Fruit fly (Drosophila melanogaster) whole organism, prepupa: ENCODE measurements around the gene eIF2gamma.

Experiments
- Blimp-1 ChIP-seq: fragments of 200-800 bp; sonication (Bioruptor generic); optimal IDR thresholded peaks from 3 replicates; lab custom pipeline; 2017; ENCODE audit warnings: missing biosample characterization, missing genetic modification characterization, mild to moderate bottlenecking, moderate library complexity, missing genetic modification reagents
- CG10631 ChIP-seq: fragments of 200-800 bp; sonication (Bioruptor generic); optimal IDR thresholded peaks from 2 replicates; lab custom pipeline; 2016; ENCODE audit warnings: missing biosample characterization, missing genetic modification characterization
- CG10669 ChIP-seq: fragments of 200-800 bp; sonication (Bioruptor generic); optimal IDR thresholded peaks from 3 replicates; lab custom pipeline; 2018; ENCODE audit warnings: missing biosample characterization, mild to moderate bottlenecking, missing genetic modification characterization, moderate library complexity
- CG11294 ChIP-seq: fragments of 200-800 bp; sonication (Bioruptor generic); IDR thresholded peaks from 2 replicates; pipeline ENCODE4 v1.3.6; 2022; ENCODE audit warnings: missing biosample characterization, missing genetic modification characterization
- CG11762 ChIP-seq: fragments of 200-800 bp; sonication (Bioruptor generic); optimal IDR thresholded peaks from 3 replicates; lab custom pipeline; 2016; ENCODE audit warnings: missing biosample characterization, missing genetic modification characterization; ENCODE audit not compliant: insufficient read depth
- CG11902 ChIP-seq: fragments of 200-800 bp; sonication (Bioruptor generic); optimal IDR thresholded peaks from 3 replicates; lab custom pipeline; 2016; ENCODE audit warnings: missing biosample characterization, missing genetic modification characterization
- CG1621 ChIP-seq: fragments of 200-800 bp; sonication (Bioruptor generic); optimal IDR thresholded peaks from 3 replicates; lab custom pipeline; 2018; ENCODE audit warnings: missing biosample characterization, mild to moderate bottlenecking, missing genetic modification characterization
- CG16779 ChIP-seq: fragments of 200-800 bp; sonication (Bioruptor generic); optimal IDR thresholded peaks from 3 replicates; lab custom pipeline; 2017; ENCODE audit warnings: missing biosample characterization, mild to moderate bottlenecking, missing genetic modification characterization
- CG3032 ChIP-seq: fragments of 200-800 bp; optimal IDR thresholded peaks from 2 replicates; lab custom pipeline; 2019; ENCODE audit warnings: missing biosample characterization, mild to moderate bottlenecking, missing genetic modification characterization, moderate library complexity
- CG32006 ChIP-seq: fragments of 200-800 bp; sonication (Bioruptor generic); optimal IDR thresholded peaks from 3 replicates; lab custom pipeline; 2017; ENCODE audit warnings: missing biosample characterization, mild to moderate bottlenecking, missing genetic modification characterization
- CG34406 ChIP-seq: fragments of 200-800 bp; sonication (Bioruptor generic); optimal IDR thresholded peaks from 3 replicates; lab custom pipeline; 2016; ENCODE audit warnings: missing biosample characterization, missing genetic modification characterization
- CG3919 ChIP-seq: fragments of 200-800 bp; sonication (Bioruptor generic); optimal IDR thresholded peaks from 3 replicates; lab custom pipeline; 2016; ENCODE audit warnings: missing biosample characterization, missing genetic modification characterization
- CG4318 ChIP-seq: fragments of 200-800 bp; sonication (Bioruptor generic); optimal IDR thresholded peaks from 3 replicates; lab custom pipeline; 2017; ENCODE audit warnings: missing biosample characterization, mild to moderate bottlenecking, missing genetic modification characterization
- CG6163 ChIP-seq: fragments of 200-800 bp; sonication (Bioruptor generic); IDR thresholded peaks from 3 replicates; pipeline ENCODE4 v1.3.6; 2022; ENCODE audit warnings: missing biosample characterization, missing genetic modification characterization
- CG6276 ChIP-seq: fragments of 200-800 bp; sonication (Bioruptor generic); optimal IDR thresholded peaks from 2 replicates; lab custom pipeline; 2017; ENCODE audit warnings: missing biosample characterization, mild to moderate bottlenecking, missing genetic modification characterization
- CG6792 ChIP-seq: fragments of 200-800 bp; sonication (Bioruptor generic); optimal IDR thresholded peaks from 3 replicates; lab custom pipeline; 2016; ENCODE audit warnings: missing biosample characterization, missing genetic modification characterization
- CG6808 ChIP-seq: fragments of 200-800 bp; sonication (Bioruptor generic); optimal IDR thresholded peaks from 3 replicates; lab custom pipeline; 2017; ENCODE audit warnings: missing biosample characterization, missing genetic modification characterization, mild to moderate bottlenecking, moderate library complexity, missing genetic modification reagents
- CG6854 ChIP-seq: fragments of 200-800 bp; sonication (Bioruptor generic); optimal IDR thresholded peaks from 2 replicates; lab custom pipeline; 2017; ENCODE audit warnings: missing biosample characterization, mild to moderate bottlenecking, missing genetic modification characterization
- CG7368 ChIP-seq: fragments of 200-800 bp; sonication (Bioruptor generic); optimal IDR thresholded peaks from 3 replicates; lab custom pipeline; 2016; ENCODE audit warnings: missing biosample characterization, missing genetic modification characterization
- CG8119 ChIP-seq: fragments of 200-800 bp; sonication (Bioruptor generic); IDR thresholded peaks from 3 replicates; pipeline ENCODE4 v1.3.6; 2022; ENCODE audit warnings: missing biosample characterization, missing genetic modification characterization
- CG8319 ChIP-seq: fragments of 200-800 bp; sonication (Bioruptor generic); optimal IDR thresholded peaks from 3 replicates; lab custom pipeline; 2016; ENCODE audit warnings: missing biosample characterization, missing genetic modification characterization
- CG8632 ChIP-seq: fragments of 200-800 bp; sonication (Bioruptor generic); optimal IDR thresholded peaks from 3 replicates; lab custom pipeline; 2016; ENCODE audit warnings: missing biosample characterization, missing genetic modification characterization
- CG9139 ChIP-seq: fragments of 200-800 bp; sonication (Bioruptor generic); optimal IDR thresholded peaks from 3 replicates; lab custom pipeline; 2017; ENCODE audit warnings: missing biosample characterization, mild to moderate bottlenecking, missing genetic modification characterization
- Eip75B ChIP-seq: fragments of 200-800 bp; sonication (Bioruptor generic); optimal IDR thresholded peaks from 3 replicates; lab custom pipeline; 2016; ENCODE audit warnings: missing biosample characterization, missing genetic modification characterization
- Eip78C ChIP-seq: fragments of 200-800 bp; sonication (Bioruptor generic); peaks from one replicate; lab custom pipeline; 2016; ENCODE audit warnings: missing biosample characterization, missing genetic modification characterization
- Eip93F ChIP-seq: fragments of 200-800 bp; sonication (Bioruptor generic); optimal IDR thresholded peaks from 2 replicates; lab custom pipeline; 2016; ENCODE audit warnings: missing biosample characterization, mild to moderate bottlenecking, missing genetic modification characterization
- Ets21C ChIP-seq: fragments of 200-800 bp; sonication (Bioruptor generic); optimal IDR thresholded peaks from 3 replicates; lab custom pipeline; 2016; ENCODE audit warnings: missing biosample characterization, missing genetic modification characterization
- Ets96B ChIP-seq: fragments of 200-800 bp; optimal IDR thresholded peaks from 2 replicates; lab custom pipeline; 2019; ENCODE audit warnings: missing biosample characterization, mild to moderate bottlenecking, missing genetic modification characterization, moderate library complexity
- Gug ChIP-seq: fragments of 200-800 bp; sonication (Bioruptor generic); IDR thresholded peaks from 2 replicates; pipeline ENCODE4 v1.3.6; 2022; ENCODE audit warnings: missing biosample characterization, missing genetic modification characterization
- Hr38 ChIP-seq: sonication (Bioruptor generic); optimal IDR thresholded peaks from 2 replicates; lab custom pipeline; 2016; ENCODE audit warnings: missing biosample characterization, missing genetic modification characterization
- Lpt ChIP-seq: fragments of 200-800 bp; sonication (Bioruptor generic); optimal IDR thresholded peaks from 3 replicates; lab custom pipeline; 2016; ENCODE audit warnings: missing biosample characterization, missing genetic modification characterization
- Met ChIP-seq: fragments of 200-800 bp; sonication (Bioruptor generic); optimal IDR thresholded peaks from 3 replicates; lab custom pipeline; 2016; ENCODE audit warnings: missing biosample characterization, missing genetic modification characterization
- OdsH ChIP-seq: fragments of 200-800 bp; sonication (Bioruptor generic); optimal IDR thresholded peaks from 3 replicates; lab custom pipeline; 2016; ENCODE audit warnings: missing biosample characterization, missing genetic modification characterization
- Smox ChIP-seq: fragments of 200-800 bp; sonication (Bioruptor generic); optimal IDR thresholded peaks from 3 replicates; lab custom pipeline; 2016; ENCODE audit warnings: missing biosample characterization, missing genetic modification characterization
- Sox14 ChIP-seq: fragments of 200-800 bp; sonication (Bioruptor generic); optimal IDR thresholded peaks from 3 replicates; lab custom pipeline; 2016; ENCODE audit warnings: missing biosample characterization, missing genetic modification characterization
- Sox15 ChIP-seq: fragments of 200-800 bp; sonication (Bioruptor generic); optimal IDR thresholded peaks from 3 replicates; lab custom pipeline; 2016; ENCODE audit warnings: missing biosample characterization, missing genetic modification characterization
- achi ChIP-seq: fragments of 200-800 bp; sonication (Bioruptor generic); optimal IDR thresholded peaks from 3 replicates; lab custom pipeline; 2016; ENCODE audit warnings: missing biosample characterization, missing genetic modification characterization
- acj6 ChIP-seq: fragments of 200-800 bp; sonication (Bioruptor generic); optimal IDR thresholded peaks from 3 replicates; lab custom pipeline; 2016; ENCODE audit warnings: missing biosample characterization, missing genetic modification characterization
- cyc ChIP-seq: fragments of 200-800 bp; sonication (Bioruptor generic); optimal IDR thresholded peaks from 3 replicates; lab custom pipeline; 2016; ENCODE audit warnings: missing biosample characterization, missing genetic modification characterization
- dac ChIP-seq: fragments of 200-800 bp; sonication (Bioruptor generic); optimal IDR thresholded peaks from 2 replicates; lab custom pipeline; 2017; ENCODE audit warnings: missing biosample characterization, mild to moderate bottlenecking, missing genetic modification characterization
- dsx ChIP-seq: fragments of 200-800 bp; optimal IDR thresholded peaks from 3 replicates; lab custom pipeline; 2019; ENCODE audit warnings: missing biosample characterization, mild to moderate bottlenecking, missing genetic modification characterization, moderate library complexity; ENCODE audit not compliant: poor library complexity, severe bottlenecking
- eg ChIP-seq: fragments of 200-800 bp; sonication (Bioruptor generic); IDR thresholded peaks from 3 replicates; pipeline ENCODE4 v1.3.6; 2022; ENCODE audit warnings: missing biosample characterization, missing genetic modification characterization
- esn ChIP-seq: fragments of 200-800 bp; sonication (Bioruptor generic); optimal IDR thresholded peaks from 2 replicates; lab custom pipeline; 2016; ENCODE audit warnings: missing biosample characterization, mild to moderate bottlenecking, missing genetic modification characterization, moderate library complexity
- fd59A ChIP-seq: fragments of 200-800 bp; sonication (Bioruptor generic); optimal IDR thresholded peaks from 2 replicates; lab custom pipeline; 2017; ENCODE audit warnings: missing biosample characterization, mild to moderate bottlenecking, missing genetic modification characterization, missing genetic modification reagents
- fkh ChIP-seq: fragments of 200-800 bp; sonication (Bioruptor generic); optimal IDR thresholded peaks from 3 replicates; lab custom pipeline; 2017; ENCODE audit warnings: missing biosample characterization, mild to moderate bottlenecking, missing genetic modification characterization, moderate library complexity
- lz ChIP-seq: fragments of 200-800 bp; sonication (Bioruptor generic); optimal IDR thresholded peaks from 3 replicates; lab custom pipeline; 2016; ENCODE audit warnings: missing biosample characterization, missing genetic modification characterization
- net ChIP-seq: fragments of 200-800 bp; sonication (Bioruptor generic); optimal IDR thresholded peaks from 3 replicates; lab custom pipeline; 2016; ENCODE audit warnings: missing biosample characterization, missing genetic modification characterization
- pdm3 ChIP-seq: fragments of 200-800 bp; sonication (Bioruptor generic); optimal IDR thresholded peaks from 3 replicates; lab custom pipeline; 2016; ENCODE audit warnings: missing biosample characterization, missing genetic modification characterization
- salr ChIP-seq, 2 experiments: fragments of 200-800 bp; sonication (Bioruptor generic); optimal IDR thresholded peaks; 3 replicates each; lab custom pipeline; 2016 to 2018; ENCODE audit warnings: missing biosample characterization in 2 of 2, missing genetic modification characterization in 2 of 2, mild to moderate bottlenecking in 1 of 2
- spab ChIP-seq: fragments of 200-800 bp; sonication (Bioruptor generic); optimal IDR thresholded peaks from 2 replicates; lab custom pipeline; 2017; ENCODE audit warnings: missing biosample characterization, mild to moderate bottlenecking, missing genetic modification characterization, missing genetic modification reagents
- svp ChIP-seq: fragments of 200-800 bp; sonication (Bioruptor generic); peaks from one replicate; lab custom pipeline; 2016; ENCODE audit warnings: missing biosample characterization, missing genetic modification characterization
- vri ChIP-seq: fragments of 200-800 bp; sonication (Bioruptor generic); optimal IDR thresholded peaks from 3 replicates; lab custom pipeline; 2016; ENCODE audit warnings: missing biosample characterization, mild to moderate bottlenecking, missing genetic modification characterization

Gene eIF2gamma

DNA sequence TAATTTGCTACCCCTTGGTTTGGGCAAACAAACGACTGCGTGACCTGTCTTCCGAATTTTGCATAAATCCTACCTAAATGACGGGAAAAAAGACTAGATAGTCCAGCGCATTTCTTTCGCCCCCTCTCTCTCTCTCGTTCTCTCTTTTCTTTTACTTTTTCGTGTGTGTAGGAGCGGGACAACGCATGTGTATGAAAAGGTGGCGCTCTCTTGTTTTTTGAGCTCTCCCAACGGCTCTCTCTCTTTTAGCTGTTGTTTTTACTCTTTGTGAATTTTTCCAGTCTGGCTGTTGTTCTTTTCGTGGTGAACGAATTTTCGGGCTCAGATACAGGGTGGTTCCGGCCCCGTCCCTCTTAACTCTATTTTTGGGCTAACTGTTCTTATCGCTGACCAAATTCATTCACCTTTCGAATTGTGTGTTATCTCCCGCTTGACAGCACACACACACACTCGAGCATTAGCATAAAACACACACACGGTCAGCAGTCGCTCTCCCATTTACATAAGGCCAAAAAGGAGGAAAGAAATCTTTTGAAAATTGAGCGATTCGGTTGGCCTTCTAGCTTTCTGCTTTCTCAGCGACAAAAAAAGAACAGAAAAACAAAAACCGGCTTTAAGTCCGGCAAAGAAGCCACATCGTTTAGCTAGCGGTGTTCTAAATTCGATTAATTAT, 28.4 kb upstream of the eIF2gamma start:
- TF ChIP-seq svp (GFP tag; lab: Kevin White, UChicago) (peak; percentile 69), Eip93F (GFP tag; lab: Kevin White, UChicago) (no peak), spab (no peak), eg (GFP tag; lab: Robert Waterston, UW) (no peak), CG3032 (tag; lab: Kevin White, UChicago) (peak; percentile 53), dsx (GFP tag; lab: Kevin White, UChicago) (no peak), CG11294 (GFP tag; lab: Robert Waterston, UW) (no peak), CG1621 (tag; lab: Kevin White, UChicago) (no peak), achi (no peak), CG6808 (GFP tag; lab: Kevin White, UChicago) (no peak), Sox14 (GFP tag; lab: Kevin White, UChicago) (peak; percentile 9), Eip78C (GFP tag; lab: Kevin White, UChicago) (peak; percentile 55), Sox15 (no peak), CG3919 (GFP tag; lab: Kevin White, UChicago) (peak; percentile 11), CG9139 (GFP tag; lab: Kevin White, UChicago) (peak; percentile 33), Hr38 (no peak), CG10669 (GFP tag; lab: Kevin White, UChicago) (no peak), CG8319 (GFP tag; lab: Kevin White, UChicago) (no peak), net (GFP tag; lab: Kevin White, UChicago) (peak; percentile 3), fd59A (peak; percentile 24), CG6854 (GFP tag; lab: Kevin White, UChicago) (no peak), CG6792 (GFP tag; lab: Kevin White, UChicago) (no peak), CG11762 (GFP tag; lab: Kevin White, UChicago) (no peak), Gug (GFP tag; lab: Robert Waterston, UW) (no peak), CG34406 (no peak), Met (no peak), CG10631 (GFP tag; lab: Kevin White, UChicago) (no peak), fkh (GFP tag; lab: Kevin White, UChicago) (no peak), salr (GFP tag; optimal IDR thresholded peaks at IDR 0.05; lab: Kevin White, UChicago) (no peak), lz (GFP tag; lab: Kevin White, UChicago) (no peak), CG32006 (GFP tag; lab: Kevin White, UChicago) (peak; percentile 8), OdsH (GFP tag; lab: Kevin White, UChicago) (no peak), dac (GFP tag; lab: Kevin White, UChicago) (no peak), CG8632 (GFP tag; lab: Kevin White, UChicago) (peak; percentile 10), Ets96B (tag; lab: Kevin White, UChicago) (no peak), vri (GFP tag; lab: Kevin White, UChicago) (peak; percentile 58), Lpt (GFP tag; lab: Kevin White, UChicago) (no peak), pdm3 (GFP tag; lab: Kevin White, UChicago) (no peak), Smox (GFP tag; lab: Kevin White, UChicago) (no peak), CG7368 (GFP tag; lab: Kevin White, UChicago) (no peak), Ets21C (GFP tag; lab: Kevin White, UChicago) (no peak), CG6276 (GFP tag; lab: Kevin White, UChicago) (peak; percentile 29), CG4318 (GFP tag; lab: Kevin White, UChicago) (no peak), CG11902 (GFP tag; lab: Kevin White, UChicago) (no peak), Eip75B (no peak), CG6163 (no peak), cyc (GFP tag; lab: Kevin White, UChicago) (no peak), acj6 (GFP tag; lab: Kevin White, UChicago) (no peak), CG8119 (GFP tag; lab: Robert Waterston, UW) (no peak), esn (GFP tag; lab: Kevin White, UChicago) (no peak), CG16779 (no peak), Blimp-1 (GFP tag; lab: Kevin White, UChicago) (no peak)
